Fruit fly (Drosophila melanogaster) whole organism, embryonic: Measurements from ENCODE around the gene CG42324.

Experiments
- Abd-B ChIP-seq: fragments of 200-800 bp; sonication (Bioruptor generic); optimal IDR thresholded peaks from 2 replicates; lab custom pipeline; 2018; ENCODE audit warnings: missing biosample characterization, mild to moderate bottlenecking, missing genetic modification characterization, moderate library complexity
- CG10543 ChIP-seq: fragments of 200-800 bp; sonication (Bioruptor generic); optimal IDR thresholded peaks from 3 replicates; lab custom pipeline; 2017; ENCODE audit warnings: missing biosample characterization, mild to moderate bottlenecking, missing genetic modification characterization, moderate library complexity
- CG10959 ChIP-seq: fragments of 200-800 bp; sonication (Bioruptor generic); IDR thresholded peaks from 2 replicates; pipeline ENCODE4 v1.3.6; 2022; ENCODE audit warnings: missing biosample characterization, missing genetic modification characterization
- CG11560 ChIP-seq: fragments of 200-800 bp; sonication (Bioruptor generic); IDR thresholded peaks from 3 replicates; pipeline ENCODE4 v1.3.6; 2022; ENCODE audit warnings: missing biosample characterization, missing genetic modification characterization
- CG11723 ChIP-seq: fragments of 200-800 bp; sonication (Bioruptor generic); optimal IDR thresholded peaks from 2 replicates; lab custom pipeline; 2017; ENCODE audit warnings: missing biosample characterization, mild to moderate bottlenecking, missing genetic modification characterization
- CG12942 ChIP-seq: fragments of 200-800 bp; sonication (Bioruptor generic); optimal IDR thresholded peaks from 3 replicates; lab custom pipeline; 2016; ENCODE audit warnings: missing biosample characterization, missing genetic modification characterization
- CG13123 ChIP-seq: fragments of 200-800 bp; sonication (Bioruptor generic); optimal IDR thresholded peaks from 2 replicates; lab custom pipeline; 2016; ENCODE audit warnings: missing biosample characterization, missing genetic modification characterization
- CG13424 ChIP-seq: fragments of 200-800 bp; sonication (Bioruptor generic); optimal IDR thresholded peaks from 2 replicates; lab custom pipeline; 2019; ENCODE audit warnings: missing biosample characterization, mild to moderate bottlenecking, missing genetic modification characterization, moderate library complexity
- CG15601 ChIP-seq: fragments of 200-800 bp; sonication (Bioruptor generic); optimal IDR thresholded peaks from 3 replicates; lab custom pipeline; 2019; ENCODE audit warnings: missing biosample characterization, mild to moderate bottlenecking, missing genetic modification characterization, moderate library complexity
- CG16779 ChIP-seq: fragments of 200-800 bp; sonication (Bioruptor generic); IDR thresholded peaks from 2 replicates; pipeline ENCODE4 v1.3.6; 2022; ENCODE audit warnings: missing biosample characterization, missing genetic modification characterization
- CG1792 ChIP-seq: fragments of 200-800 bp; sonication (Bioruptor generic); optimal IDR thresholded peaks from 2 replicates; lab custom pipeline; 2016; ENCODE audit warnings: missing biosample characterization, missing genetic modification characterization
- CG31224 ChIP-seq: fragments of 200-800 bp; sonication (Bioruptor generic); IDR thresholded peaks from 2 replicates; pipeline ENCODE4 v1.3.6; 2022; ENCODE audit warnings: missing biosample characterization, missing genetic modification characterization
- CG33213 ChIP-seq: fragments of 200-800 bp; sonication (Bioruptor generic); optimal IDR thresholded peaks from 3 replicates; lab custom pipeline; 2016; ENCODE audit warnings: missing biosample characterization, missing genetic modification characterization
- CG34224 ChIP-seq: fragments of 200-800 bp; sonication (Bioruptor generic); IDR thresholded peaks from 3 replicates; pipeline ENCODE4 v1.3.6; 2022; ENCODE audit warnings: missing biosample characterization, missing genetic modification characterization; ENCODE audit not compliant: partially characterized antibody
- CG4854 ChIP-seq: fragments of 200-800 bp; sonication (Bioruptor generic); optimal IDR thresholded peaks from 2 replicates; lab custom pipeline; 2016; ENCODE audit warnings: missing biosample characterization, missing genetic modification characterization, inconsistent platforms
- CG5953 ChIP-seq: fragments of 200-800 bp; sonication (Bioruptor generic); IDR thresholded peaks from 2 replicates; pipeline ENCODE4 v1.3.6; 2022; ENCODE audit warnings: missing biosample characterization, missing genetic modification characterization
- CG8944 ChIP-seq: fragments of 200-800 bp; sonication (Bioruptor generic); optimal IDR thresholded peaks from 3 replicates; lab custom pipeline; 2016; ENCODE audit warnings: missing biosample characterization, missing genetic modification characterization
- CG9727 ChIP-seq: fragments of 200-800 bp; sonication (Bioruptor generic); optimal IDR thresholded peaks from 3 replicates; lab custom pipeline; 2017; ENCODE audit warnings: missing biosample characterization, mild to moderate bottlenecking, missing genetic modification characterization
- Dek ChIP-seq: fragments of 200-800 bp; sonication (Bioruptor generic); optimal IDR thresholded peaks from 3 replicates; lab custom pipeline; 2019; ENCODE audit warnings: missing biosample characterization, mild to moderate bottlenecking, missing genetic modification characterization, moderate library complexity
- Dp ChIP-seq: fragments of 200-800 bp; sonication (Bioruptor generic); optimal IDR thresholded peaks from 2 replicates; lab custom pipeline; 2018; ENCODE audit warnings: missing biosample characterization, mild to moderate bottlenecking, missing genetic modification characterization, moderate library complexity
- ERR ChIP-seq: fragments of 200-800 bp; sonication (Bioruptor generic); optimal IDR thresholded peaks from 2 replicates; lab custom pipeline; 2016; ENCODE audit warnings: missing biosample characterization, missing genetic modification characterization
- Ets65A ChIP-seq: fragments of 200-800 bp; sonication (Bioruptor generic); peaks from one replicate; lab custom pipeline; 2016; ENCODE audit warnings: missing biosample characterization, missing genetic modification characterization
- Hand ChIP-seq: fragments of 200-800 bp; sonication (Bioruptor generic); optimal IDR thresholded peaks from 2 replicates; lab custom pipeline; 2017; ENCODE audit warnings: mild to moderate bottlenecking, missing biosample characterization, missing genetic modification reagents, missing genetic modification characterization
- Hmr ChIP-seq: fragments of 200-800 bp; sonication (Bioruptor generic); optimal IDR thresholded peaks from 3 replicates; lab custom pipeline; 2017; ENCODE audit warnings: mild to moderate bottlenecking, missing biosample characterization, missing genetic modification reagents, missing genetic modification characterization
- Jarid2 ChIP-seq: fragments of 200-800 bp; sonication (Bioruptor generic); optimal IDR thresholded peaks from 3 replicates; lab custom pipeline; 2017; ENCODE audit warnings: mild to moderate bottlenecking, missing biosample characterization, missing genetic modification reagents, missing genetic modification characterization
- NFAT ChIP-seq: fragments of 200-800 bp; sonication (Bioruptor generic); IDR thresholded peaks from 2 replicates; pipeline ENCODE4 v1.3.6; 2022; ENCODE audit warnings: missing biosample characterization, missing genetic modification characterization
- PHDP ChIP-seq: fragments of 200-800 bp; sonication (Bioruptor generic); optimal IDR thresholded peaks from 3 replicates; lab custom pipeline; 2018; ENCODE audit warnings: missing biosample characterization, mild to moderate bottlenecking, missing genetic modification characterization, moderate library complexity
- Rfx ChIP-seq: fragments of 200-800 bp; sonication (Bioruptor generic); IDR thresholded peaks from 2 replicates; pipeline ENCODE4 v1.3.6; 2022; ENCODE audit warnings: missing biosample characterization, missing genetic modification characterization
- TFAM ChIP-seq: fragments of 200-800 bp; sonication (Bioruptor generic); optimal IDR thresholded peaks from 2 replicates; lab custom pipeline; 2017; ENCODE audit warnings: missing biosample characterization, missing genetic modification characterization, inconsistent platforms
- ab ChIP-seq: fragments of 200-800 bp; sonication (Bioruptor generic); optimal IDR thresholded peaks from 2 replicates; lab custom pipeline; 2016; ENCODE audit warnings: missing biosample characterization, missing genetic modification characterization
- amos ChIP-seq: fragments of 200-800 bp; sonication (Bioruptor generic); IDR thresholded peaks from 2 replicates; pipeline ENCODE4 v1.3.6; 2022; ENCODE audit warnings: missing biosample characterization, missing genetic modification characterization; ENCODE audit not compliant: partially characterized antibody
- btn ChIP-seq: fragments of 200-800 bp; sonication (Bioruptor generic); optimal IDR thresholded peaks from 2 replicates; lab custom pipeline; 2016; ENCODE audit warnings: missing biosample characterization, missing genetic modification characterization
- cato ChIP-seq: fragments of 200-800 bp; sonication (Bioruptor generic); optimal IDR thresholded peaks from 2 replicates; lab custom pipeline; 2016; ENCODE audit warnings: missing biosample characterization, missing genetic modification characterization, borderline replicate concordance
- caup ChIP-seq: fragments of 200-800 bp; sonication (Bioruptor generic); optimal IDR thresholded peaks from 3 replicates; lab custom pipeline; 2017; ENCODE audit warnings: missing biosample characterization, mild to moderate bottlenecking, missing genetic modification characterization, moderate library complexity; ENCODE audit not compliant: severe bottlenecking
- chinmo ChIP-seq: fragments of 200-800 bp; sonication (Bioruptor generic); IDR thresholded peaks from 4 replicates; pipeline ENCODE4 v1.3.6; 2022; ENCODE audit warnings: missing biosample characterization, missing genetic modification characterization; ENCODE audit not compliant: partially characterized antibody
- dan ChIP-seq: fragments of 200-800 bp; sonication (Bioruptor generic); IDR thresholded peaks from 2 replicates; pipeline ENCODE4 v1.3.6; 2022; ENCODE audit warnings: missing biosample characterization, missing genetic modification characterization
- dpn ChIP-seq, 2 experiments: fragments of 200-800 bp; sonication (Bioruptor generic); optimal IDR thresholded peaks; 3 replicates each; lab custom pipeline; 2016; ENCODE audit warnings: missing biosample characterization in 2 of 2, missing genetic modification characterization in 2 of 2
- emc ChIP-seq: fragments of 200-800 bp; sonication (Bioruptor generic); optimal IDR thresholded peaks from 2 replicates; lab custom pipeline; 2016; ENCODE audit warnings: missing biosample characterization, missing genetic modification characterization
- gcm2 ChIP-seq: fragments of 200-800 bp; sonication (Bioruptor generic); optimal IDR thresholded peaks from 2 replicates; lab custom pipeline; 2016; ENCODE audit warnings: missing biosample characterization, missing genetic modification characterization
- grn ChIP-seq: fragments of 200-800 bp; sonication (Bioruptor generic); optimal IDR thresholded peaks from 3 replicates; lab custom pipeline; 2017; ENCODE audit warnings: missing biosample characterization, missing genetic modification characterization
- h ChIP-seq: fragments of >200 bp; optimal IDR thresholded peaks from 2 replicates; lab custom pipeline; 2017
- hb ChIP-seq: fragments of 200-800 bp; sonication (Bioruptor generic); IDR thresholded peaks from 3 replicates; pipeline ENCODE4 v1.3.6; 2022; ENCODE audit warnings: missing biosample characterization, missing genetic modification characterization; ENCODE audit not compliant: partially characterized antibody
- lilli ChIP-seq: fragments of 200-800 bp; sonication (Bioruptor generic); optimal IDR thresholded peaks from 3 replicates; lab custom pipeline; 2016; ENCODE audit warnings: missing biosample characterization, missing genetic modification characterization
- pros ChIP-seq: fragments of 200-800 bp; sonication (Bioruptor generic); optimal IDR thresholded peaks from 3 replicates; lab custom pipeline; 2019; ENCODE audit warnings: missing biosample characterization, mild to moderate bottlenecking, missing genetic modification characterization, moderate library complexity
- pum ChIP-seq: fragments of 200-800 bp; sonication (Bioruptor generic); optimal IDR thresholded peaks from 2 replicates; lab custom pipeline; 2016; ENCODE audit warnings: missing biosample characterization, missing genetic modification characterization
- pzg ChIP-seq: fragments of 200-800 bp; sonication (Bioruptor generic); optimal IDR thresholded peaks from 3 replicates; lab custom pipeline; 2018; ENCODE audit warnings: missing biosample characterization, mild to moderate bottlenecking, missing genetic modification characterization, moderate library complexity
- repo ChIP-seq: fragments of 200-800 bp; sonication (Bioruptor generic); optimal IDR thresholded peaks from 2 replicates; lab custom pipeline; 2016; ENCODE audit warnings: missing biosample characterization, missing genetic modification characterization
- sima ChIP-seq: fragments of 200-800 bp; sonication (Bioruptor generic); optimal IDR thresholded peaks from 2 replicates; lab custom pipeline; 2016; ENCODE audit warnings: missing biosample characterization, missing genetic modification characterization
- sob ChIP-seq: fragments of 200-800 bp; sonication (Bioruptor generic); IDR thresholded peaks from 2 replicates; pipeline ENCODE4 v1.3.6; 2022; ENCODE audit warnings: missing biosample characterization, missing genetic modification characterization
- vfl ChIP-seq: fragments of 200-800 bp; sonication (Bioruptor generic); optimal IDR thresholded peaks from 2 replicates; lab custom pipeline; 2016; ENCODE audit warnings: missing biosample characterization, missing genetic modification characterization
- yki ChIP-seq: fragments of >200 bp; optimal IDR thresholded peaks from 3 replicates; lab custom pipeline; 2018
- z ChIP-seq: fragments of 200-800 bp; sonication (Bioruptor generic); IDR thresholded peaks from 3 replicates; pipeline ENCODE4 v1.3.6; 2022; ENCODE audit warnings: missing biosample characterization, missing genetic modification characterization

Gene CG42324

dm6 chr3L:3543525-3543971 lies 71.3 kb downstream of the CG42324 start (continued):
- TF ChIP-seq ERR (GFP tag; lab: Kevin White, UChicago) (no peak), chinmo (peak; percentile 65; the same call in 1 of the 4 replicates), Hand (GFP tag; lab: Kevin White, UChicago) (no peak), NFAT (GFP tag; lab: Robert Waterston, UW) (no peak), CG12942 (GFP tag; lab: Kevin White, UChicago) (no peak), Dp (no peak), CG11723 (GFP tag; lab: Kevin White, UChicago) (no peak), TFAM (GFP tag; lab: Kevin White, UChicago) (peak; percentile 33), Dek (tag; lab: Kevin White, UChicago) (peak; percentile 0), pzg (GFP tag; lab: Kevin White, UChicago) (no peak), h (no peak), lilli (GFP tag; lab: Kevin White, UChicago) (no peak), CG9727 (GFP tag; lab: Kevin White, UChicago) (peak; percentile 21), Hmr (peak; percentile 79), Jarid2 (peak; percentile 95), amos (no peak; the same call in 1 of the 2 replicates), Rfx (GFP tag; lab: Robert Waterston, UW) (peak; percentile 52; the same call in 1 of the 2 replicates), CG8944 (GFP tag; lab: Kevin White, UChicago) (no peak), sima (GFP tag; lab: Kevin White, UChicago) (no peak), CG15601 (peak; percentile 45), z (no peak; the same call in 2 of the 3 replicates), CG5953 (GFP tag; lab: Robert Waterston, UW) (no peak), emc (GFP tag; lab: Kevin White, UChicago) (no peak), CG13424 (tag; lab: Kevin White, UChicago) (no peak), CG16779 (GFP tag; lab: Robert Waterston, UW) (no peak), CG4854 (GFP tag; lab: Kevin White, UChicago) (peak; percentile 31), dpn (GFP tag; optimal IDR thresholded peaks at IDR 0.05; lab: Kevin White, UChicago) (no peak), grn (GFP tag; lab: Kevin White, UChicago) (no peak), gcm2 (GFP tag; lab: Kevin White, UChicago) (no peak), Abd-B (GFP tag; lab: Kevin White, UChicago) (no peak), CG10543 (GFP tag; lab: Kevin White, UChicago) (peak; percentile 60), CG1792 (no peak), caup (GFP tag; lab: Kevin White, UChicago) (peak; percentile 79), CG13123 (GFP tag; lab: Kevin White, UChicago) (no peak), dan (GFP tag; lab: Robert Waterston, UW) (no peak), hb (GFP tag; lab: Robert Waterston, UW) (no peak), PHDP (peak; percentile 63), CG10959 (no peak), repo (no peak), CG34224 (GFP tag; lab: Robert Waterston, UW) (peak; percentile 23; the same call in 1 of the 3 replicates), cato (GFP tag; lab: Kevin White, UChicago) (no peak), btn (GFP tag; lab: Kevin White, UChicago) (no peak), CG31224 (no peak), ab (GFP tag; lab: Kevin White, UChicago) (no peak), pros (GFP tag; lab: Kevin White, UChicago) (no peak), CG33213 (no peak), yki (lab: Kevin White, UChicago) (no peak), pum (no peak), sob (GFP tag; lab: Robert Waterston, UW) (0 out of 2 replicates have a peak, but pooled peaks have one; percentile 52), vfl (GFP tag; lab: Kevin White, UChicago) (no peak), CG11560 (tag; lab: Robert Waterston, UW) (no peak), Ets65A (GFP tag; lab: Kevin White, UChicago) (peak; percentile 75)
